Worm (Caenorhabditis elegans): ENCODE results near the gene str-18.

DNA sequence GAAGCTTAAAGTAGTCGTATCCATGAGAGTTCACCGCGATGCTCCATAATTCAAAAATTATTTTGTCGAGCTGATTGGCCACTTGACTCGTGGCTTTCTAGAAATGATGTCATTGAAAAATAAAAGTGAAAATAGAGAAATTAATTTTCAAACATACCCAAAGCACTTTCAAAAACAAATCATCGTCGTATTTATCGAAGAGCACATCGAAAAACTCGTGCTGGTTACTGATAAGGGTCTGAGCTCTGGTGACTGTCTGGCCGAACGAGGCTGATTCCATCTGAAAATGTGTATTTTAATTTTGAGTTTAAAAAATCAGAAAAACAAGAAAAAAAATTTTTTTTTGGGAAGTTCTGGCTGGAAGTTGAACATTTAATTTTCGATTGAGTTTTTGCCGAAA lies 29.4 kb downstream of the str-18 start:
- TF ChIP-seq him-1 (tag; optimal IDR thresholded peaks at IDR 0.05) (no peak), hlh-26 (GFP tag; conservative IDR thresholded peaks at IDR 0.05) (no peak), B0336.3 (GFP tag; IDR thresholded peaks at IDR 0.05) (no peak)
